Fruit fly (Drosophila melanogaster): ENCODE results near the gene CG17600.

DNA sequence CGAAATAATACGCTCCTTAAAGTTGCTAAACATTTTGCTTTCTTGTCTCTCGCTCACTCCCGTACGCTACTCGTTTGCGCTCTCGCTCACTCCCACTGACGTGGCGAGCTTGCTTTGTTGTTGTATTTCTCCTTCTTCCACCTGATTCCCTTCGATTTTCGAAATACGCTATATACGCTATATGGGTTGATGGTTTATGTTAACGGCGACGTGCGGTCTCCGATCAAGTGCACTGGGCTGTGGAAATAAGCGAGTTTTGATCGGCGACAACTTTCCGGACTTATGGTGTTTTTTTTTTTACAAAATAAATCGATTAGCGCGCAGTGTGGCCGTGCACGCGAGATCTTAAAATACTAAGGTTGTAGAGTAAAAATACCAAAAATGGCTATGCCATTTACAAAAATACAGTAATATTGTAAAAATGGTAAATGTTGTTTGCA, 25.1 kb downstream of the CG17600 start, which contains the start of gene CG17598:
- TF ChIP-seq jing (GFP tag; optimal IDR thresholded peaks at IDR 0.05) (no peak), CG10147 (GFP tag; optimal IDR thresholded peaks at IDR 0.05) (no peak), stwl (tag; optimal IDR thresholded peaks at IDR 0.05) (peak; percentile 57), CG17612 (GFP tag; IDR thresholded peaks at IDR 0.05) (no peak), so (GFP tag; IDR thresholded peaks at IDR 0.05) (no peak), Poxn (GFP tag; IDR thresholded peaks at IDR 0.05) (no peak), CG11696 (GFP tag; IDR thresholded peaks at IDR 0.05) (no peak)

All from whole organism, embryonic.